Fruit fly (Drosophila melanogaster) whole organism, wandering third instar larva: ENCODE results near the gene CG9147.

Experiments used
- Abd-B ChIP-seq: fragments of >200 bp; optimal IDR thresholded peaks from 2 replicates; lab custom pipeline; 2017; ENCODE audit warnings: missing biosample characterization, missing genetic modification characterization
- CG32264 ChIP-seq: fragments of 200-800 bp; sonication (Bioruptor generic); optimal IDR thresholded peaks from 2 replicates; lab custom pipeline; 2016; ENCODE audit warnings: missing biosample characterization, missing genetic modification characterization
- CG9705 ChIP-seq: fragments of 200-800 bp; sonication (Bioruptor generic); optimal IDR thresholded peaks from 2 replicates; lab custom pipeline; 2018; ENCODE audit warnings: missing biosample characterization, mild to moderate bottlenecking, missing genetic modification characterization
- CrebA ChIP-seq: fragments of 200-800 bp; sonication (Bioruptor generic); optimal IDR thresholded peaks from 2 replicates; lab custom pipeline; 2016; ENCODE audit warnings: missing biosample characterization, mild to moderate bottlenecking, missing genetic modification characterization, borderline replicate concordance
- Dfd ChIP-seq: fragments of >200 bp; optimal IDR thresholded peaks from 2 replicates; lab custom pipeline; 2017; ENCODE audit warnings: missing biosample characterization, missing genetic modification characterization
- Dif ChIP-seq: fragments of 200-275, 200-300 bp; sonication (Bioruptor generic); optimal IDR thresholded peaks from 2 replicates; lab custom pipeline; 2018; ENCODE audit warnings: missing biosample characterization, missing genetic modification characterization; ENCODE audit not compliant: partially characterized antibody
- GATAd ChIP-seq: sonication (Bioruptor generic); optimal IDR thresholded peaks from 2 replicates; lab custom pipeline; 2016; ENCODE audit warnings: missing biosample characterization, missing genetic modification characterization
- HLH106 ChIP-seq: fragments of 200-800 bp; optimal IDR thresholded peaks from 3 replicates; lab custom pipeline; 2019; ENCODE audit warnings: missing biosample characterization, mild to moderate bottlenecking, missing genetic modification characterization, moderate library complexity
- Hnf4 ChIP-seq: fragments of 200-800 bp; sonication (Bioruptor generic); optimal IDR thresholded peaks from 2 replicates; lab custom pipeline; 2016; ENCODE audit warnings: missing biosample characterization, mild to moderate bottlenecking, missing genetic modification characterization
- Hr78 ChIP-seq: fragments of >200 bp; optimal IDR thresholded peaks from 2 replicates; lab custom pipeline; 2017; ENCODE audit warnings: missing biosample characterization, missing genetic modification characterization
- Hr83 ChIP-seq: fragments of 200-300 bp; sonication (Bioruptor generic); optimal IDR thresholded peaks from 2 replicates; lab custom pipeline; 2016; ENCODE audit warnings: missing biosample characterization, mild to moderate bottlenecking, missing genetic modification characterization, moderate library complexity; ENCODE audit not compliant: poor library complexity, severe bottlenecking
- Jra ChIP-seq: sonication (Bioruptor generic); optimal IDR thresholded peaks from 2 replicates; lab custom pipeline; 2016; ENCODE audit warnings: missing biosample characterization, missing genetic modification characterization
- Mio ChIP-seq: sonication (Bioruptor generic); optimal IDR thresholded peaks from 2 replicates; lab custom pipeline; 2016; ENCODE audit warnings: missing biosample characterization, missing genetic modification characterization
- Myc ChIP-seq: fragments of >200 bp; optimal IDR thresholded peaks from 2 replicates; lab custom pipeline; 2017
- N ChIP-seq: fragments of >200 bp; optimal IDR thresholded peaks from 2 replicates; lab custom pipeline; 2018; ENCODE audit warnings: missing biosample characterization, missing external identifiers, missing genetic modification characterization
- OdsH ChIP-seq: fragments of 200-800 bp; sonication (Bioruptor generic); optimal IDR thresholded peaks from 2 replicates; lab custom pipeline; 2016; ENCODE audit warnings: missing biosample characterization, mild to moderate bottlenecking, missing genetic modification characterization
- Rel ChIP-seq, 2 experiments: fragments of 200-800 bp; sonication (Bioruptor generic) in 1 of 2; optimal IDR thresholded peaks; 2 replicates in 1 of 2; 3 replicates in 1 of 2; lab custom pipeline; 2016 to 2019; ENCODE audit warnings: mild to moderate bottlenecking in 2 of 2, missing biosample characterization in 2 of 2, missing genetic modification characterization in 2 of 2, moderate library complexity in 1 of 2
- Sp1 ChIP-seq: fragments of 200-800 bp; sonication (Bioruptor generic); optimal IDR thresholded peaks from 3 replicates; lab custom pipeline; 2019; ENCODE audit warnings: missing biosample characterization, mild to moderate bottlenecking, missing genetic modification characterization, moderate library complexity
- Vsx2 ChIP-seq: fragments of 200-300, 225-300 bp; sonication (Bioruptor generic); optimal IDR thresholded peaks from 2 replicates; lab custom pipeline; 2018; ENCODE audit warnings: missing biosample characterization, missing genetic modification characterization; ENCODE audit not compliant: partially characterized antibody
- br ChIP-seq: fragments of 200-800 bp; sonication (Bioruptor generic); optimal IDR thresholded peaks from 2 replicates; lab custom pipeline; 2016; ENCODE audit warnings: missing biosample characterization, missing genetic modification characterization
- brk ChIP-seq: fragments of 200-800 bp; sonication (Bioruptor generic); optimal IDR thresholded peaks from 2 replicates; lab custom pipeline; 2016; ENCODE audit warnings: missing biosample characterization, mild to moderate bottlenecking, missing genetic modification characterization
- dl ChIP-seq, 2 experiments: fragments of 175-275, 200-275 bp in 1 of 2; fragments of 200-275 bp in 1 of 2; sonication (Bioruptor generic); optimal IDR thresholded peaks; lab custom pipeline; 2018; ENCODE audit warnings: mild to moderate bottlenecking in 2 of 2, missing biosample characterization in 2 of 2, missing genetic modification characterization in 2 of 2, moderate library complexity in 2 of 2; ENCODE audit not compliant: partially characterized antibody in 2 of 2, insufficient read depth in 1 of 2
- dmrt93B ChIP-seq: fragments of 200-800 bp; sonication (Bioruptor generic); optimal IDR thresholded peaks from 2 replicates; lab custom pipeline; 2018; ENCODE audit warnings: missing biosample characterization, mild to moderate bottlenecking, missing genetic modification characterization
- dsf ChIP-seq: sonication (Bioruptor generic); optimal IDR thresholded peaks from 2 replicates; lab custom pipeline; 2016; ENCODE audit warnings: missing biosample characterization, missing genetic modification characterization, borderline replicate concordance
- ey ChIP-seq: fragments of 200-800 bp; sonication (Bioruptor generic); optimal IDR thresholded peaks from 2 replicates; lab custom pipeline; 2016; ENCODE audit warnings: missing biosample characterization, missing genetic modification characterization
- foxo ChIP-seq, 2 experiments: fragments of 200-800 bp; sonication (Bioruptor generic); optimal IDR thresholded peaks; 2 replicates in 1 of 2; 3 replicates in 1 of 2; lab custom pipeline; 2016 to 2017; ENCODE audit warnings: missing biosample characterization in 2 of 2, missing genetic modification characterization in 2 of 2
- fru ChIP-seq: fragments of 200-800 bp; sonication (Bioruptor generic); optimal IDR thresholded peaks from 3 replicates; lab custom pipeline; 2016; ENCODE audit warnings: missing biosample characterization, mild to moderate bottlenecking, missing genetic modification characterization
- h ChIP-seq: fragments of 200-800 bp; sonication (Bioruptor generic); optimal IDR thresholded peaks from 3 replicates; lab custom pipeline; 2016; ENCODE audit warnings: missing biosample characterization, mild to moderate bottlenecking, missing genetic modification characterization
- jim ChIP-seq: fragments of 175-275, 200-325 bp; sonication (Bioruptor generic); optimal IDR thresholded peaks from 2 replicates; lab custom pipeline; 2016; ENCODE audit warnings: missing biosample characterization, mild to moderate bottlenecking, missing genetic modification characterization
- lola ChIP-seq: fragments of >200 bp; optimal IDR thresholded peaks from 2 replicates; lab custom pipeline; 2017; ENCODE audit warnings: missing biosample characterization, missing genetic modification characterization
- pan ChIP-seq: fragments of >200 bp; optimal IDR thresholded peaks from 2 replicates; lab custom pipeline; 2017
- psq ChIP-seq: fragments of 200-800 bp; sonication (Bioruptor generic); optimal IDR thresholded peaks from 3 replicates; lab custom pipeline; 2017; ENCODE audit warnings: missing biosample characterization, mild to moderate bottlenecking, missing genetic modification characterization, moderate library complexity
- rgr ChIP-seq: fragments of 200-800 bp; sonication (Bioruptor generic); optimal IDR thresholded peaks from 3 replicates; lab custom pipeline; 2016; ENCODE audit warnings: missing biosample characterization, mild to moderate bottlenecking, missing genetic modification characterization
- sage ChIP-seq: fragments of 200-800 bp; sonication (Bioruptor generic); optimal IDR thresholded peaks from 2 replicates; lab custom pipeline; 2016; ENCODE audit warnings: missing biosample characterization, mild to moderate bottlenecking, missing genetic modification characterization
- sv ChIP-seq: fragments of 200-800 bp; sonication (Bioruptor generic); optimal IDR thresholded peaks from 3 replicates; lab custom pipeline; 2016; ENCODE audit warnings: missing biosample characterization, missing genetic modification characterization
- tai ChIP-seq: sonication (Bioruptor generic); optimal IDR thresholded peaks from 2 replicates; lab custom pipeline; 2016; ENCODE audit warnings: missing biosample characterization, missing genetic modification characterization
- usp ChIP-seq: fragments of >200 bp; optimal IDR thresholded peaks from 2 replicates; lab custom pipeline; 2017; ENCODE audit warnings: missing biosample characterization, missing genetic modification characterization
- woc ChIP-seq: sonication (Bioruptor generic); optimal IDR thresholded peaks from 2 replicates; lab custom pipeline; 2016; ENCODE audit warnings: missing biosample characterization, mild to moderate bottlenecking, missing genetic modification characterization

CG9147 gene

DNA sequence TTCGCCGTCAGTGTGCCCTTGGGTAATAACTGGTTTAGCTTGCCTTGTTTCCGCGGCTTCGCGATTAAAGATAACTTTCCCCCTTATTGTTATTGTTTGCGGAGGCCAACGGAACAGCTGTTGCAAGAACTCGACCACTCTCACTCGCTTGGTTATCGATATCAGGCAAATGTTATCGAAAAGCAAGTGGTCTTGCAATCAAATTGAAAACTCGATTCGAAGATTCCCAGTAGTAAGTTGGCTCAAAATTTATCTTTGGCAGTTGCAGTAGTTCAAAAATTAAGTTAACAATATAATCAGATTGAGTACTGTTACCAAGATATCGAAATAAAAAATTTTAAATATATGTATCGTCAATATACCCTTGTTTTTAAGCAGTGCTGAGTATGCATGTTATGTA lies at the start of gene CG9147, which contains the start of gene Fbw5:
CG9147 (plus strand) TSS at position 175 of the 400 bp plus-strand sequence.
Fbw5 (minus strand) TSS at position 131 of the 400 bp plus-strand sequence.
- TF ChIP-seq jim (GFP tag; lab: Kevin White, UChicago), result peak; percentile 74
- peak; percentile 100 for TF ChIP-seq woc (GFP tag; lab: Kevin White, UChicago)
- TF ChIP-seq CG9705 (GFP tag; lab: Kevin White, UChicago), result peak; percentile 96
- no peak for TF ChIP-seq Abd-B (GFP tag; lab: Kevin White, UChicago)
- TF ChIP-seq HLH106 (tag; lab: Kevin White, UChicago), result peak; percentile 100
- peak; percentile 95 for TF ChIP-seq Mio (GFP tag; lab: Kevin White, UChicago)
- TF ChIP-seq usp (GFP tag; lab: Kevin White, UChicago), result no peak
- peak; percentile 100 for TF ChIP-seq rgr (GFP tag; lab: Kevin White, UChicago)
- peak; percentile 96 for TF ChIP-seq GATAd (GFP tag; lab: Kevin White, UChicago)
- TF ChIP-seq sv (GFP tag; lab: Kevin White, UChicago), result peak; percentile 100
- TF ChIP-seq N (GFP tag; lab: Kevin White, UChicago), result no peak
- TF ChIP-seq OdsH (GFP tag; lab: Kevin White, UChicago), result peak; percentile 100
- no peak for TF ChIP-seq lola (GFP tag; lab: Kevin White, UChicago)
- TF ChIP-seq dl (GFP tag; optimal IDR thresholded peaks at IDR 0.05; lab: Kevin White, UChicago; ENCODE audit: insufficient read depth in 1 of 2, partially characterized antibody in 2 of 2), result no peak
- peak; percentile 100 for TF ChIP-seq CG32264 (GFP tag; lab: Kevin White, UChicago)
- TF ChIP-seq foxo (GFP tag; optimal IDR thresholded peaks at IDR 0.05; lab: Kevin White, UChicago), result peak; percentile 99 to 100
- peak; percentile 99 for TF ChIP-seq dmrt93B (GFP tag; lab: Kevin White, UChicago)
- no peak for TF ChIP-seq Dfd
- TF ChIP-seq sage (GFP tag; lab: Kevin White, UChicago), result peak; percentile 99
- peak; percentile 100 for TF ChIP-seq ey (GFP tag; lab: Kevin White, UChicago)
- TF ChIP-seq Myc, result no peak
- TF ChIP-seq Hr78 (GFP tag; lab: Kevin White, UChicago), result no peak
- no peak for TF ChIP-seq Vsx2 (GFP tag; lab: Kevin White, UChicago)
- peak; percentile 100 for TF ChIP-seq Sp1 (GFP tag; lab: Kevin White, UChicago)
- TF ChIP-seq h (GFP tag; lab: Kevin White, UChicago), result peak; percentile 100
- no peak for TF ChIP-seq CrebA
- peak; percentile 99 for TF ChIP-seq Rel (GFP tag; optimal IDR thresholded peaks at IDR 0.05; lab: Kevin White, UChicago)
- TF ChIP-seq Rel (tag; optimal IDR thresholded peaks at IDR 0.05; lab: Kevin White, UChicago), result peak; percentile 94
- TF ChIP-seq fru, result peak; percentile 99
- no peak for TF ChIP-seq Dif
- no peak for TF ChIP-seq tai (GFP tag; lab: Kevin White, UChicago)
- peak; percentile 98 for TF ChIP-seq Jra (GFP tag; lab: Kevin White, UChicago)
- no peak for TF ChIP-seq pan
- TF ChIP-seq Hr83 (GFP tag; lab: Kevin White, UChicago), result peak; percentile 98
- TF ChIP-seq Hnf4, result peak; percentile 100
- peak; percentile 99 for TF ChIP-seq psq (GFP tag; lab: Kevin White, UChicago)
- peak; percentile 100 for TF ChIP-seq br (GFP tag; lab: Kevin White, UChicago)
- no peak for TF ChIP-seq brk (GFP tag; lab: Kevin White, UChicago)
- peak; percentile 97 for TF ChIP-seq dsf
- TF ChIP-seq, all 38 proteins: peak for 24

DNA sequence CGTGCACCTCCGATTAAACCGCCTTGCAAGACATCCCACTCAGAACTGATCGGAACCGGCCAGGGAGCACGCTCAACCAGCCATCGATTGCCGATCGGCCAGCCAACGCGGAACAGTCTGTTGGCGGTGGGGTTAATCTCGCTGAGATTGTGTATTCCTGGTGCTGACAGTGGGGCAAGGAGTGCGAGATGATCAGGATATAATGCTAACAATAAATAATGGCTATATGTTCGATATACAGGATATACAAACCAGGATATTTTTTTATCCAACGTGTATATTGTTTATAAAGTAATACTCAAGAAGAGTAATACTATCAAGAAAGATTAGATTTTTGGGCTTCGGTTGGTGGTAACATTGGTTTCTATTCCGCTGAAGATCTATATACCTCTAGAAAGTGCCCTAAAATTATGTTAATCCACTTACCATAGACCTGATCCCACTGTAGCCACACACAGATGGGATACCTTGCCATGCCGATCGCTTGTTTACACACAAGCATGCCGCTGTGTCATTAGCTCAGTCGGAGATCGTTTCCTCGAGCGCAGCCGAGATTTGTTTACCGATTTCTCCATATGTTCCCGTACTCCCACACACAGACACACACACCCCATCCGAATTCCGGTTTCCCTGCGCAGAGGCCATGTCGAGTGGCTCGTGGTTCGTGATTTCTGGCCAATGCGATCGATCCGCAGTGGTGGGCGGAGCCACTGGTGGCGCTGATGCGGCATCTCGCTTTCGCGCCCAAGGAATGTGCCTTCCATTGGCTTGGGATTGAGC lies 46.3 kb upstream of the CG9147 start, which contains the start of gene H2.0:
H2.0 (minus strand) TSS at position 51 of the 780 bp plus-strand sequence.
- TF ChIP-seq pan, result no peak
- no peak for TF ChIP-seq CG32264 (GFP tag; lab: Kevin White, UChicago)
- peak; percentile 25 for TF ChIP-seq psq (GFP tag; lab: Kevin White, UChicago)
- TF ChIP-seq HLH106 (tag; lab: Kevin White, UChicago), result peak; percentile 50
- peak; percentile 56 for TF ChIP-seq OdsH (GFP tag; lab: Kevin White, UChicago)
- TF ChIP-seq N (GFP tag; lab: Kevin White, UChicago), result no peak
- no peak for TF ChIP-seq Myc
- TF ChIP-seq sage (GFP tag; lab: Kevin White, UChicago), result no peak
- no peak for TF ChIP-seq lola (GFP tag; lab: Kevin White, UChicago)
- peak; percentile 72 for TF ChIP-seq h (GFP tag; lab: Kevin White, UChicago)
- no peak for TF ChIP-seq usp (GFP tag; lab: Kevin White, UChicago)
- no peak for TF ChIP-seq brk (GFP tag; lab: Kevin White, UChicago)
- TF ChIP-seq br (GFP tag; lab: Kevin White, UChicago), result peak; percentile 52
- TF ChIP-seq Abd-B (GFP tag; lab: Kevin White, UChicago), result no peak
- TF ChIP-seq tai (GFP tag; lab: Kevin White, UChicago), result no peak
- TF ChIP-seq rgr (GFP tag; lab: Kevin White, UChicago), result peak; percentile 36
- TF ChIP-seq ey (GFP tag; lab: Kevin White, UChicago), result peak; percentile 47
- peak; percentile 26 for TF ChIP-seq dmrt93B (GFP tag; lab: Kevin White, UChicago)
- TF ChIP-seq Dif, result peak; percentile 39
- TF ChIP-seq dl (GFP tag; optimal IDR thresholded peaks at IDR 0.05; lab: Kevin White, UChicago; ENCODE audit: insufficient read depth in 1 of 2, partially characterized antibody in 2 of 2), result no peak
- no peak for TF ChIP-seq Jra (GFP tag; lab: Kevin White, UChicago)
- no peak for TF ChIP-seq Hnf4
- no peak for TF ChIP-seq CrebA
- peak; percentile 61 for TF ChIP-seq Sp1 (GFP tag; lab: Kevin White, UChicago)
- no peak for TF ChIP-seq Hr83 (GFP tag; lab: Kevin White, UChicago)
- TF ChIP-seq foxo (GFP tag; optimal IDR thresholded peaks at IDR 0.05; lab: Kevin White, UChicago), result no peak
- no peak for TF ChIP-seq CG9705 (GFP tag; lab: Kevin White, UChicago)
- no peak for TF ChIP-seq sv (GFP tag; lab: Kevin White, UChicago)
- TF ChIP-seq Hr78 (GFP tag; lab: Kevin White, UChicago), result no peak
- TF ChIP-seq Vsx2 (GFP tag; lab: Kevin White, UChicago), result no peak
- no peak for TF ChIP-seq jim (GFP tag; lab: Kevin White, UChicago)
- TF ChIP-seq fru, result peak; percentile 52
- peak; percentile 48 for TF ChIP-seq woc (GFP tag; lab: Kevin White, UChicago)
